Worm (Caenorhabditis elegans): ENCODE data around the gene F22B8.7.

- TF ChIP-seq T22C8.4 (GFP tag; IDR thresholded peaks at IDR 0.05) (no peak), med-1 (GFP tag; optimal IDR thresholded peaks at IDR 0.05; ENCODE audit: insufficient read depth) (no peak), klf-2 (GFP tag; conservative IDR thresholded peaks at IDR 0.05) (no peak), flt-1 (GFP tag; IDR thresholded peaks at IDR 0.05) (no peak), ztf-23 (GFP tag; IDR thresholded peaks at IDR 0.05) (no peak), ztf-29 (GFP tag; IDR thresholded peaks at IDR 0.05) (no peak), ref-1 (GFP tag; conservative IDR thresholded peaks at IDR 0.05) (no peak)
These were observed 39.4 kb upstream of the F22B8.7 start, which contains the start of gene F14H3.4 for ce11 chrV:16055031-16055430.
